Fruit fly (Drosophila melanogaster): ENCODE results near the gene CheA84a.

- TF ChIP-seq CG32264 (GFP tag; optimal IDR thresholded peaks at IDR 0.05) (no peak), h (GFP tag; optimal IDR thresholded peaks at IDR 0.05) (no peak), lola (GFP tag; optimal IDR thresholded peaks at IDR 0.05) (no peak), OdsH (GFP tag; optimal IDR thresholded peaks at IDR 0.05) (no peak)
These were observed 46.3 kb downstream of the CheA84a start for dm6 chr3R:8158328-8158727.

Measured in whole organism, wandering third instar larva.